Fruit fly (Drosophila melanogaster) Kc167 (cell line): ENCODE measurements around the gene Slu7.

Experiments used
- Myc ChIP-seq: fragments of >200 bp; optimal IDR thresholded peaks from 2 replicates; lab custom pipeline; 2017; ENCODE audit warnings: missing external identifiers
- Sin3A ChIP-seq: fragments of >200 bp; optimal IDR thresholded peaks from 2 replicates; lab custom pipeline; 2018; ENCODE audit warnings: missing external identifiers
- h ChIP-seq: fragments of >200 bp; optimal IDR thresholded peaks from 3 replicates; lab custom pipeline; 2018; ENCODE audit warnings: missing external identifiers
- insv ChIP-seq: fragments of >200 bp; optimal IDR thresholded peaks from 3 replicates; lab custom pipeline; 2018; ENCODE audit warnings: missing external identifiers
- psq ChIP-seq: fragments of >200 bp; optimal IDR thresholded peaks from 2 replicates; lab custom pipeline; 2017; ENCODE audit warnings: missing external identifiers
- ttk ChIP-seq: sonication (Bioruptor generic); optimal IDR thresholded peaks from 2 replicates; lab custom pipeline; 2017; ENCODE audit warnings: missing external identifiers

Gene Slu7

dm6 chr3R:29024671-29025070 is 14.2 kb downstream of the Slu7 start, which contains the start of gene CG14518:
TSS of gene CG14518 (plus strand) at chr3R:29024971.
- TF ChIP-seq Sin3A, result no peak
- TF ChIP-seq ttk (lab: Kevin White, UChicago), result no peak
- no peak for TF ChIP-seq psq (lab: Kevin White, UChicago)
- TF ChIP-seq insv, result no peak
- TF ChIP-seq Myc (lab: Kevin White, UChicago), result no peak
- no peak for TF ChIP-seq h (lab: Kevin White, UChicago)

dm6 chr3R:29020366-29020765 is 18.5 kb downstream of the Slu7 start, which contains the start of gene wat:
TSS of gene wat (minus strand) at chr3R:29020406.
- TF ChIP-seq Myc (lab: Kevin White, UChicago), result no peak
- no peak for TF ChIP-seq psq (lab: Kevin White, UChicago)
- no peak for TF ChIP-seq insv
- TF ChIP-seq ttk (lab: Kevin White, UChicago), result no peak
- TF ChIP-seq Sin3A, result no peak
- no peak for TF ChIP-seq h (lab: Kevin White, UChicago)

- TF ChIP-seq psq (lab: Kevin White, UChicago) (no peak), ttk (lab: Kevin White, UChicago) (no peak), Sin3A (no peak), h (lab: Kevin White, UChicago) (no peak), Myc (lab: Kevin White, UChicago) (no peak), insv (no peak)
These were observed 27.7 kb downstream of the Slu7 start for dm6 chr3R:29011144-29011543.

- TF ChIP-seq Sin3A, result no peak
- TF ChIP-seq ttk (lab: Kevin White, UChicago), result no peak
- TF ChIP-seq h (lab: Kevin White, UChicago), result no peak
- no peak for TF ChIP-seq insv
- TF ChIP-seq psq (lab: Kevin White, UChicago), result no peak
- no peak for TF ChIP-seq Myc (lab: Kevin White, UChicago)
These were observed 33.3 kb downstream of the Slu7 start for dm6 chr3R:29005622-29006018.

- no peak for TF ChIP-seq ttk (lab: Kevin White, UChicago)
- no peak for TF ChIP-seq Sin3A
- TF ChIP-seq Myc (lab: Kevin White, UChicago), result no peak
- no peak for TF ChIP-seq psq (lab: Kevin White, UChicago)
- no peak for TF ChIP-seq insv
- no peak for TF ChIP-seq h (lab: Kevin White, UChicago)
These were observed 33.8 kb downstream of the Slu7 start for dm6 chr3R:29004884-29005621.

dm6 chr3R:29000001-29000400 is 38.9 kb downstream of the Slu7 start:
- TF ChIP-seq psq (lab: Kevin White, UChicago), result no peak
- no peak for TF ChIP-seq Myc (lab: Kevin White, UChicago)
- no peak for TF ChIP-seq insv
- TF ChIP-seq h (lab: Kevin White, UChicago), result no peak
- TF ChIP-seq ttk (lab: Kevin White, UChicago), result no peak
- no peak for TF ChIP-seq Sin3A

- no peak for TF ChIP-seq insv
- TF ChIP-seq h (lab: Kevin White, UChicago), result no peak
- no peak for TF ChIP-seq psq (lab: Kevin White, UChicago)
- no peak for TF ChIP-seq ttk (lab: Kevin White, UChicago)
- no peak for TF ChIP-seq Myc (lab: Kevin White, UChicago)
- no peak for TF ChIP-seq Sin3A
These were observed 39.9 kb downstream of the Slu7 start for dm6 chr3R:28998999-28999398.

- TF ChIP-seq insv (no peak), h (lab: Kevin White, UChicago) (no peak), Sin3A (no peak), psq (lab: Kevin White, UChicago) (no peak), ttk (lab: Kevin White, UChicago) (no peak), Myc (lab: Kevin White, UChicago) (no peak)
These were observed 48.2 kb downstream of the Slu7 start for dm6 chr3R:28990695-28991094.

dm6 chr3R:28989388-28989787 is 49.5 kb downstream of the Slu7 start:
- TF ChIP-seq Sin3A (no peak), Myc (lab: Kevin White, UChicago) (no peak), insv (no peak), psq (lab: Kevin White, UChicago) (no peak), h (lab: Kevin White, UChicago) (no peak), ttk (lab: Kevin White, UChicago) (no peak)

dm6 chr3R:28987596-28988378 is 51.1 kb downstream of the Slu7 start:
- no peak for TF ChIP-seq Sin3A
- TF ChIP-seq Myc (lab: Kevin White, UChicago), result no peak
